Worm (Caenorhabditis elegans) whole organism, midembryonic: ENCODE measurements around the gene T01D3.1.

ENCODE experiments used
- T22C8.4 ChIP-seq: fragments of 200-800 bp; sonication (Bioruptor generic); IDR thresholded peaks from 2 replicates; pipeline ENCODE4 v1.3.6; 2022; ENCODE audit warnings: missing genetic modification characterization, missing compliant biosample characterization
- flt-1 ChIP-seq: fragments of 200-800 bp; sonication (Bioruptor generic); IDR thresholded peaks from 2 replicates; pipeline ENCODE4 v1.3.6; 2022; ENCODE audit warnings: missing genetic modification characterization, missing compliant biosample characterization
- klf-2 ChIP-seq: fragments of 200-800 bp; sonication (Bioruptor generic); conservative IDR thresholded peaks from 2 replicates; pipeline ENCODE4 v1.3.6; 2022; ENCODE audit warnings: missing genetic modification reagents, missing genetic modification characterization, missing compliant biosample characterization
- med-1 ChIP-seq: sonication (generic microtip); optimal IDR thresholded peaks from 2 replicates; lab custom pipeline; 2017; ENCODE audit warnings: missing genetic modification characterization, mild to moderate bottlenecking, missing compliant biosample characterization, antibody characterized with exemption, missing genetic modification reagents; ENCODE audit not compliant: insufficient read depth
- ref-1 ChIP-seq: fragments of 200-800 bp; sonication (Bioruptor generic); conservative IDR thresholded peaks from 2 replicates; pipeline ENCODE4 v1.3.6; 2022; ENCODE audit warnings: missing genetic modification reagents, missing genetic modification characterization, missing compliant biosample characterization
- tab-1 ChIP-seq: fragments of 200-800 bp; sonication (Bioruptor generic); IDR thresholded peaks from 2 replicates; pipeline ENCODE4 v1.3.6; 2022; ENCODE audit warnings: missing genetic modification characterization, missing compliant biosample characterization
- ztf-23 ChIP-seq: fragments of 200-800 bp; sonication (Bioruptor generic); IDR thresholded peaks from 2 replicates; pipeline ENCODE4 v1.3.6; 2022; ENCODE audit warnings: missing genetic modification reagents, missing genetic modification characterization, missing compliant biosample characterization

- TF ChIP-seq med-1 (GFP tag; lab: Kevin White, UChicago) (no peak), ztf-23 (GFP tag; lab: Robert Waterston, UW) (no peak), tab-1 (GFP tag; lab: Robert Waterston, UW) (no peak), klf-2 (GFP tag; lab: Robert Waterston, UW) (no peak), ref-1 (GFP tag; lab: Robert Waterston, UW) (no peak), T22C8.4 (no peak), flt-1 (GFP tag; lab: Robert Waterston, UW) (no peak)
These were observed 23.2 kb upstream of the T01D3.1 start for ce11 chrV:13666460-13666859.
